Fruit fly (Drosophila melanogaster) whole organism, wandering third instar larva: ENCODE data around the gene ifc.

ENCODE experiments used
- Abd-B ChIP-seq: fragments of >200 bp; optimal IDR thresholded peaks from 2 replicates; lab custom pipeline; 2017; ENCODE audit warnings: missing biosample characterization, missing genetic modification characterization
- CG32264 ChIP-seq: fragments of 200-800 bp; sonication (Bioruptor generic); optimal IDR thresholded peaks from 2 replicates; lab custom pipeline; 2016; ENCODE audit warnings: missing biosample characterization, missing genetic modification characterization
- CG9705 ChIP-seq: fragments of 200-800 bp; sonication (Bioruptor generic); optimal IDR thresholded peaks from 2 replicates; lab custom pipeline; 2018; ENCODE audit warnings: missing biosample characterization, mild to moderate bottlenecking, missing genetic modification characterization
- CrebA ChIP-seq: fragments of 200-800 bp; sonication (Bioruptor generic); optimal IDR thresholded peaks from 2 replicates; lab custom pipeline; 2016; ENCODE audit warnings: missing biosample characterization, mild to moderate bottlenecking, missing genetic modification characterization, borderline replicate concordance
- Dfd ChIP-seq: fragments of >200 bp; optimal IDR thresholded peaks from 2 replicates; lab custom pipeline; 2017; ENCODE audit warnings: missing biosample characterization, missing genetic modification characterization
- Dif ChIP-seq: fragments of 200-275, 200-300 bp; sonication (Bioruptor generic); optimal IDR thresholded peaks from 2 replicates; lab custom pipeline; 2018; ENCODE audit warnings: missing biosample characterization, missing genetic modification characterization; ENCODE audit not compliant: partially characterized antibody
- GATAd ChIP-seq: sonication (Bioruptor generic); optimal IDR thresholded peaks from 2 replicates; lab custom pipeline; 2016; ENCODE audit warnings: missing biosample characterization, missing genetic modification characterization
- HLH106 ChIP-seq: fragments of 200-800 bp; optimal IDR thresholded peaks from 3 replicates; lab custom pipeline; 2019; ENCODE audit warnings: missing biosample characterization, mild to moderate bottlenecking, missing genetic modification characterization, moderate library complexity
- Hnf4 ChIP-seq: fragments of 200-800 bp; sonication (Bioruptor generic); optimal IDR thresholded peaks from 2 replicates; lab custom pipeline; 2016; ENCODE audit warnings: missing biosample characterization, mild to moderate bottlenecking, missing genetic modification characterization
- Hr78 ChIP-seq: fragments of >200 bp; optimal IDR thresholded peaks from 2 replicates; lab custom pipeline; 2017; ENCODE audit warnings: missing biosample characterization, missing genetic modification characterization
- Hr83 ChIP-seq: fragments of 200-300 bp; sonication (Bioruptor generic); optimal IDR thresholded peaks from 2 replicates; lab custom pipeline; 2016; ENCODE audit warnings: missing biosample characterization, mild to moderate bottlenecking, missing genetic modification characterization, moderate library complexity; ENCODE audit not compliant: poor library complexity, severe bottlenecking
- Jra ChIP-seq: sonication (Bioruptor generic); optimal IDR thresholded peaks from 2 replicates; lab custom pipeline; 2016; ENCODE audit warnings: missing biosample characterization, missing genetic modification characterization
- Mio ChIP-seq: sonication (Bioruptor generic); optimal IDR thresholded peaks from 2 replicates; lab custom pipeline; 2016; ENCODE audit warnings: missing biosample characterization, missing genetic modification characterization
- Myc ChIP-seq: fragments of >200 bp; optimal IDR thresholded peaks from 2 replicates; lab custom pipeline; 2017
- N ChIP-seq: fragments of >200 bp; optimal IDR thresholded peaks from 2 replicates; lab custom pipeline; 2018; ENCODE audit warnings: missing biosample characterization, missing external identifiers, missing genetic modification characterization
- OdsH ChIP-seq: fragments of 200-800 bp; sonication (Bioruptor generic); optimal IDR thresholded peaks from 2 replicates; lab custom pipeline; 2016; ENCODE audit warnings: missing biosample characterization, mild to moderate bottlenecking, missing genetic modification characterization
- Rel ChIP-seq, 2 experiments: fragments of 200-800 bp; sonication (Bioruptor generic) in 1 of 2; optimal IDR thresholded peaks; 2 replicates in 1 of 2; 3 replicates in 1 of 2; lab custom pipeline; 2016 to 2019; ENCODE audit warnings: mild to moderate bottlenecking in 2 of 2, missing biosample characterization in 2 of 2, missing genetic modification characterization in 2 of 2, moderate library complexity in 1 of 2
- Sp1 ChIP-seq: fragments of 200-800 bp; sonication (Bioruptor generic); optimal IDR thresholded peaks from 3 replicates; lab custom pipeline; 2019; ENCODE audit warnings: missing biosample characterization, mild to moderate bottlenecking, missing genetic modification characterization, moderate library complexity
- Vsx2 ChIP-seq: fragments of 200-300, 225-300 bp; sonication (Bioruptor generic); optimal IDR thresholded peaks from 2 replicates; lab custom pipeline; 2018; ENCODE audit warnings: missing biosample characterization, missing genetic modification characterization; ENCODE audit not compliant: partially characterized antibody
- br ChIP-seq: fragments of 200-800 bp; sonication (Bioruptor generic); optimal IDR thresholded peaks from 2 replicates; lab custom pipeline; 2016; ENCODE audit warnings: missing biosample characterization, missing genetic modification characterization
- brk ChIP-seq: fragments of 200-800 bp; sonication (Bioruptor generic); optimal IDR thresholded peaks from 2 replicates; lab custom pipeline; 2016; ENCODE audit warnings: missing biosample characterization, mild to moderate bottlenecking, missing genetic modification characterization
- dl ChIP-seq, 2 experiments: fragments of 175-275, 200-275 bp in 1 of 2; fragments of 200-275 bp in 1 of 2; sonication (Bioruptor generic); optimal IDR thresholded peaks; lab custom pipeline; 2018; ENCODE audit warnings: mild to moderate bottlenecking in 2 of 2, missing biosample characterization in 2 of 2, missing genetic modification characterization in 2 of 2, moderate library complexity in 2 of 2; ENCODE audit not compliant: partially characterized antibody in 2 of 2, insufficient read depth in 1 of 2
- dmrt93B ChIP-seq: fragments of 200-800 bp; sonication (Bioruptor generic); optimal IDR thresholded peaks from 2 replicates; lab custom pipeline; 2018; ENCODE audit warnings: missing biosample characterization, mild to moderate bottlenecking, missing genetic modification characterization
- dsf ChIP-seq: sonication (Bioruptor generic); optimal IDR thresholded peaks from 2 replicates; lab custom pipeline; 2016; ENCODE audit warnings: missing biosample characterization, missing genetic modification characterization, borderline replicate concordance
- ey ChIP-seq: fragments of 200-800 bp; sonication (Bioruptor generic); optimal IDR thresholded peaks from 2 replicates; lab custom pipeline; 2016; ENCODE audit warnings: missing biosample characterization, missing genetic modification characterization
- foxo ChIP-seq, 2 experiments: fragments of 200-800 bp; sonication (Bioruptor generic); optimal IDR thresholded peaks; 2 replicates in 1 of 2; 3 replicates in 1 of 2; lab custom pipeline; 2016 to 2017; ENCODE audit warnings: missing biosample characterization in 2 of 2, missing genetic modification characterization in 2 of 2
- fru ChIP-seq: fragments of 200-800 bp; sonication (Bioruptor generic); optimal IDR thresholded peaks from 3 replicates; lab custom pipeline; 2016; ENCODE audit warnings: missing biosample characterization, mild to moderate bottlenecking, missing genetic modification characterization
- h ChIP-seq: fragments of 200-800 bp; sonication (Bioruptor generic); optimal IDR thresholded peaks from 3 replicates; lab custom pipeline; 2016; ENCODE audit warnings: missing biosample characterization, mild to moderate bottlenecking, missing genetic modification characterization
- jim ChIP-seq: fragments of 175-275, 200-325 bp; sonication (Bioruptor generic); optimal IDR thresholded peaks from 2 replicates; lab custom pipeline; 2016; ENCODE audit warnings: missing biosample characterization, mild to moderate bottlenecking, missing genetic modification characterization
- lola ChIP-seq: fragments of >200 bp; optimal IDR thresholded peaks from 2 replicates; lab custom pipeline; 2017; ENCODE audit warnings: missing biosample characterization, missing genetic modification characterization
- pan ChIP-seq: fragments of >200 bp; optimal IDR thresholded peaks from 2 replicates; lab custom pipeline; 2017
- psq ChIP-seq: fragments of 200-800 bp; sonication (Bioruptor generic); optimal IDR thresholded peaks from 3 replicates; lab custom pipeline; 2017; ENCODE audit warnings: missing biosample characterization, mild to moderate bottlenecking, missing genetic modification characterization, moderate library complexity
- rgr ChIP-seq: fragments of 200-800 bp; sonication (Bioruptor generic); optimal IDR thresholded peaks from 3 replicates; lab custom pipeline; 2016; ENCODE audit warnings: missing biosample characterization, mild to moderate bottlenecking, missing genetic modification characterization
- sage ChIP-seq: fragments of 200-800 bp; sonication (Bioruptor generic); optimal IDR thresholded peaks from 2 replicates; lab custom pipeline; 2016; ENCODE audit warnings: missing biosample characterization, mild to moderate bottlenecking, missing genetic modification characterization
- sv ChIP-seq: fragments of 200-800 bp; sonication (Bioruptor generic); optimal IDR thresholded peaks from 3 replicates; lab custom pipeline; 2016; ENCODE audit warnings: missing biosample characterization, missing genetic modification characterization
- tai ChIP-seq: sonication (Bioruptor generic); optimal IDR thresholded peaks from 2 replicates; lab custom pipeline; 2016; ENCODE audit warnings: missing biosample characterization, missing genetic modification characterization
- usp ChIP-seq: fragments of >200 bp; optimal IDR thresholded peaks from 2 replicates; lab custom pipeline; 2017; ENCODE audit warnings: missing biosample characterization, missing genetic modification characterization
- woc ChIP-seq: sonication (Bioruptor generic); optimal IDR thresholded peaks from 2 replicates; lab custom pipeline; 2016; ENCODE audit warnings: missing biosample characterization, mild to moderate bottlenecking, missing genetic modification characterization

The ifc gene

DNA sequence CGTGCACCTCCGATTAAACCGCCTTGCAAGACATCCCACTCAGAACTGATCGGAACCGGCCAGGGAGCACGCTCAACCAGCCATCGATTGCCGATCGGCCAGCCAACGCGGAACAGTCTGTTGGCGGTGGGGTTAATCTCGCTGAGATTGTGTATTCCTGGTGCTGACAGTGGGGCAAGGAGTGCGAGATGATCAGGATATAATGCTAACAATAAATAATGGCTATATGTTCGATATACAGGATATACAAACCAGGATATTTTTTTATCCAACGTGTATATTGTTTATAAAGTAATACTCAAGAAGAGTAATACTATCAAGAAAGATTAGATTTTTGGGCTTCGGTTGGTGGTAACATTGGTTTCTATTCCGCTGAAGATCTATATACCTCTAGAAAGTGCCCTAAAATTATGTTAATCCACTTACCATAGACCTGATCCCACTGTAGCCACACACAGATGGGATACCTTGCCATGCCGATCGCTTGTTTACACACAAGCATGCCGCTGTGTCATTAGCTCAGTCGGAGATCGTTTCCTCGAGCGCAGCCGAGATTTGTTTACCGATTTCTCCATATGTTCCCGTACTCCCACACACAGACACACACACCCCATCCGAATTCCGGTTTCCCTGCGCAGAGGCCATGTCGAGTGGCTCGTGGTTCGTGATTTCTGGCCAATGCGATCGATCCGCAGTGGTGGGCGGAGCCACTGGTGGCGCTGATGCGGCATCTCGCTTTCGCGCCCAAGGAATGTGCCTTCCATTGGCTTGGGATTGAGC is 33.4 kb downstream of the ifc start, which contains the start of gene H2.0:
Gene H2.0, minus strand, starts transcription at position 51 of the 780 bp plus-strand sequence.
- TF ChIP-seq fru (GFP tag; lab: Kevin White, UChicago) (peak; percentile 52), dmrt93B (peak; percentile 26), Sp1 (GFP tag; lab: Kevin White, UChicago) (peak; percentile 61), psq (GFP tag; lab: Kevin White, UChicago) (peak; percentile 25), ey (GFP tag; lab: Kevin White, UChicago) (peak; percentile 47), br (GFP tag; lab: Kevin White, UChicago) (peak; percentile 52), rgr (peak; percentile 36), Jra (no peak), Dif (GFP tag; lab: Kevin White, UChicago) (peak; percentile 39), woc (GFP tag; lab: Kevin White, UChicago) (peak; percentile 48), dsf (GFP tag; lab: Kevin White, UChicago) (no peak), HLH106 (tag; lab: Kevin White, UChicago) (peak; percentile 50), Rel (GFP tag; optimal IDR thresholded peaks at IDR 0.05; lab: Kevin White, UChicago) (no peak), Rel (tag; optimal IDR thresholded peaks at IDR 0.05; lab: Kevin White, UChicago) (no peak), dl (GFP tag; optimal IDR thresholded peaks at IDR 0.05; lab: Kevin White, UChicago; ENCODE audit: insufficient read depth in 1 of 2, partially characterized antibody in 2 of 2) (no peak), h (GFP tag; lab: Kevin White, UChicago) (peak; percentile 72), OdsH (peak; percentile 56)
- TF ChIP-seq, all 38 proteins: peak for 12

DNA sequence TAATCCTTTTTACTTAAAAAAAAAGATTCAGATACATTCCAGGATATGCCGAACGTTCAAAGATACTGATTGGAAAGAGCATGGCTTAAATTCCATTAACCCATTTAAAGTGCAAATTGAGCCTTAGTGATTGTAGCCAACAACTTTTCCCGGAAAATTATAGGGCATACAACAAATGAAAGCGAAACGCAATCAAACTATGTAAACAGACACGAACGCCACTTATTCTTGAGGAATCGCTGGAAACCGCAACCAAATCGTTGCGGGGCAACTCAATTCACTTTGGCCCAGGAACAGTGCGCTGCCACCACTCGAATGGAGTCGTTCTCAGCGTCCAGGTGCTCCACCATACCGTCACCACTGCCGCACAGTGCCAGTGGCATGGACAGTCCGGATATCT is 34.4 kb downstream of the ifc start, which contains the start of gene CG13996:
Gene CG13996, plus strand, starts transcription at position 301 of the 400 bp plus-strand sequence.
- TF ChIP-seq OdsH: no peak
- no peak for TF ChIP-seq br (GFP tag; lab: Kevin White, UChicago)
- TF ChIP-seq Mio (GFP tag; lab: Kevin White, UChicago): no peak

dm6 chr2L:6022793-6023192 is 36.6 kb downstream of the ifc start:
- TF ChIP-seq CG32264 (GFP tag; lab: Kevin White, UChicago): no peak
- no peak for TF ChIP-seq jim (GFP tag; lab: Kevin White, UChicago)
- no peak for TF ChIP-seq Hr78 (GFP tag; lab: Kevin White, UChicago)
- no peak for TF ChIP-seq GATAd (GFP tag; lab: Kevin White, UChicago)
- no peak for TF ChIP-seq pan (lab: Kevin White, UChicago)
- TF ChIP-seq br (GFP tag; lab: Kevin White, UChicago): no peak
- peak; percentile 10 for TF ChIP-seq ey (GFP tag; lab: Kevin White, UChicago)
- peak; percentile 63 for TF ChIP-seq CG9705 (GFP tag; lab: Kevin White, UChicago)
- TF ChIP-seq woc (GFP tag; lab: Kevin White, UChicago): no peak
- peak; percentile 73 for TF ChIP-seq dmrt93B
- no peak for TF ChIP-seq N (GFP tag; lab: Kevin White, UChicago)
- TF ChIP-seq Vsx2: no peak
- TF ChIP-seq Jra: no peak
- TF ChIP-seq psq (GFP tag; lab: Kevin White, UChicago): peak; percentile 58
- TF ChIP-seq Rel (GFP tag; optimal IDR thresholded peaks at IDR 0.05; lab: Kevin White, UChicago): no peak
- no peak for TF ChIP-seq Rel (tag; optimal IDR thresholded peaks at IDR 0.05; lab: Kevin White, UChicago)
- TF ChIP-seq tai (GFP tag; lab: Kevin White, UChicago): no peak
- TF ChIP-seq brk (GFP tag; lab: Kevin White, UChicago): no peak
- peak; percentile 15 for TF ChIP-seq sage (GFP tag; lab: Kevin White, UChicago)
- no peak for TF ChIP-seq Myc (lab: Kevin White, UChicago)
- TF ChIP-seq Sp1 (GFP tag; lab: Kevin White, UChicago): peak; percentile 55
- peak; percentile 25 for TF ChIP-seq OdsH
- no peak for TF ChIP-seq Hnf4 (GFP tag; lab: Kevin White, UChicago)
- peak; percentile 81 for TF ChIP-seq HLH106 (tag; lab: Kevin White, UChicago)
- TF ChIP-seq fru (GFP tag; lab: Kevin White, UChicago): peak; percentile 72
- TF ChIP-seq dl (GFP tag; optimal IDR thresholded peaks at IDR 0.05; lab: Kevin White, UChicago; ENCODE audit: insufficient read depth in 1 of 2, partially characterized antibody in 2 of 2): no peak
- TF ChIP-seq sv: no peak
- TF ChIP-seq Dfd: no peak
- TF ChIP-seq dsf (GFP tag; lab: Kevin White, UChicago): no peak
- peak; percentile 57 for TF ChIP-seq rgr
- TF ChIP-seq usp (GFP tag; lab: Kevin White, UChicago): no peak
- no peak for TF ChIP-seq lola (GFP tag; lab: Kevin White, UChicago)
- no peak for TF ChIP-seq Mio (GFP tag; lab: Kevin White, UChicago)
- TF ChIP-seq foxo (GFP tag; optimal IDR thresholded peaks at IDR 0.05; lab: Kevin White, UChicago): peak in 1 of 2 experiments; percentile 83
- no peak for TF ChIP-seq CrebA (GFP tag; lab: Kevin White, UChicago)
- TF ChIP-seq Abd-B (GFP tag; lab: Kevin White, UChicago): no peak
- no peak for TF ChIP-seq Dif (GFP tag; lab: Kevin White, UChicago)
- no peak for TF ChIP-seq Hr83 (GFP tag; lab: Kevin White, UChicago)
- TF ChIP-seq h (GFP tag; lab: Kevin White, UChicago): peak; percentile 74
